Worm (Caenorhabditis elegans) whole organism, L2 larva: ENCODE measurements around the gene Y116A8C.23.

ENCODE experiments used
- alr-1 ChIP-seq: fragments of 150-350 bp; optimal IDR thresholded peaks from 2 replicates; lab custom pipeline; 2014; ENCODE audit warnings: missing biosample characterization, missing genetic modification characterization
- ama-1 ChIP-seq: fragments of 150-350 bp; optimal IDR thresholded peaks from 2 replicates; lab custom pipeline; 2018; ENCODE audit warnings: inconsistent platforms
- lin-11 ChIP-seq: fragments of 150-350 bp; sonication (generic microtip); optimal IDR thresholded peaks from 2 replicates; lab custom pipeline; 2014; ENCODE audit warnings: missing biosample characterization, missing genetic modification characterization, inconsistent platforms, mixed read lengths
- lin-13 ChIP-seq: fragments of 150-350 bp; optimal IDR thresholded peaks from 2 replicates; lab custom pipeline; 2014; ENCODE audit warnings: missing biosample characterization, missing genetic modification reagents, missing genetic modification characterization
- nhr-12 ChIP-seq: fragments of 150-350 bp; optimal IDR thresholded peaks from 2 replicates; lab custom pipeline; 2014; ENCODE audit warnings: missing biosample characterization, missing genetic modification characterization
- nhr-237 ChIP-seq: fragments of 150-350 bp; optimal IDR thresholded peaks from 2 replicates; lab custom pipeline; 2014; ENCODE audit warnings: missing biosample characterization, missing genetic modification characterization
- snpc-4 ChIP-seq: fragments of 150-350 bp; optimal IDR thresholded peaks from 2 replicates; lab custom pipeline; 2014; ENCODE audit warnings: missing biosample characterization, missing genetic modification characterization
- unc-39 ChIP-seq: fragments of 150-350 bp; optimal IDR thresholded peaks from 2 replicates; lab custom pipeline; 2014; ENCODE audit warnings: missing biosample characterization, missing genetic modification characterization
- unc-62 ChIP-seq: fragments of 150-350 bp; optimal IDR thresholded peaks from 2 replicates; lab custom pipeline; 2014; ENCODE audit warnings: missing biosample characterization, missing genetic modification reagents, missing genetic modification characterization
- ztf-11 ChIP-seq: sonication (generic microtip); optimal IDR thresholded peaks from 2 replicates; lab custom pipeline; 2017; ENCODE audit warnings: missing biosample characterization, missing genetic modification characterization

- TF ChIP-seq ztf-11 (no peak), lin-11 (tag; lab: Kevin White, UChicago) (no peak), ama-1 (lab: Kevin White, UChicago) (no peak), nhr-12 (tag; lab: Kevin White, UChicago) (no peak), lin-13 (GFP tag; lab: Kevin White, UChicago) (no peak), alr-1 (no peak), unc-62 (GFP tag; lab: Kevin White, UChicago) (no peak), unc-39 (tag; lab: Kevin White, UChicago) (no peak), snpc-4 (tag; lab: Kevin White, UChicago) (no peak), nhr-237 (tag; lab: Kevin White, UChicago) (no peak)
Observed at ce11 chrIV:17045691-17046090, 7.7 kb upstream of the Y116A8C.23 start, which contains the start of gene clec-195.
